Fruit fly (Drosophila melanogaster) whole organism, embryonic: ENCODE data around the gene spz5.

ENCODE experiments used
- Aef1 ChIP-seq: fragments of 200-800 bp; sonication (Bioruptor generic); IDR thresholded peaks from 3 replicates; pipeline ENCODE4 v1.3.6; 2022; ENCODE audit warnings: missing biosample characterization, missing genetic modification characterization
- Atf-2 ChIP-seq: fragments of 200-800 bp; sonication (Bioruptor generic); optimal IDR thresholded peaks from 2 replicates; lab custom pipeline; 2016; ENCODE audit warnings: missing biosample characterization, missing genetic modification characterization
- CG1024 ChIP-seq: fragments of 200-800 bp; sonication (Bioruptor generic); IDR thresholded peaks from 2 replicates; pipeline ENCODE4 v1.3.6; 2022; ENCODE audit warnings: missing biosample characterization, missing genetic modification characterization
- CG12236 ChIP-seq: fragments of 200-800 bp; sonication (Bioruptor generic); optimal IDR thresholded peaks from 2 replicates; lab custom pipeline; 2016; ENCODE audit warnings: missing biosample characterization, missing genetic modification characterization
- CG13287 ChIP-seq: fragments of 200-800 bp; sonication (Bioruptor generic); IDR thresholded peaks from 2 replicates; pipeline ENCODE4 v1.3.6; 2022; ENCODE audit warnings: missing biosample characterization, missing genetic modification characterization; ENCODE audit not compliant: partially characterized antibody
- CG1603 ChIP-seq: fragments of 200-800 bp; sonication (Bioruptor generic); optimal IDR thresholded peaks from 2 replicates; lab custom pipeline; 2019; ENCODE audit warnings: missing biosample characterization, mild to moderate bottlenecking, missing genetic modification characterization, moderate library complexity
- CG16863 ChIP-seq: fragments of 200-800 bp; sonication (Bioruptor generic); optimal IDR thresholded peaks from 3 replicates; lab custom pipeline; 2016; ENCODE audit warnings: missing biosample characterization, missing genetic modification characterization
- CG17912 ChIP-seq: fragments of 200-800 bp; sonication (Bioruptor generic); optimal IDR thresholded peaks from 2 replicates; lab custom pipeline; 2018; ENCODE audit warnings: missing biosample characterization, mild to moderate bottlenecking, missing genetic modification characterization
- CG18262 ChIP-seq: fragments of 200-800 bp; optimal IDR thresholded peaks from 3 replicates; lab custom pipeline; 2019; ENCODE audit warnings: missing biosample characterization, mild to moderate bottlenecking, missing genetic modification characterization, moderate library complexity
- CG30020 ChIP-seq: fragments of 200-800 bp; optimal IDR thresholded peaks from 2 replicates; lab custom pipeline; 2019; ENCODE audit warnings: missing biosample characterization, mild to moderate bottlenecking, missing genetic modification characterization, moderate library complexity
- CG6791 ChIP-seq: fragments of 200-800 bp; sonication (Bioruptor generic); IDR thresholded peaks from 3 replicates; pipeline ENCODE4 v1.3.6; 2022; ENCODE audit warnings: missing biosample characterization, missing genetic modification characterization; ENCODE audit not compliant: partially characterized antibody
- CG8089 ChIP-seq: fragments of 200-800 bp; sonication (Bioruptor generic); optimal IDR thresholded peaks from 3 replicates; lab custom pipeline; 2016; ENCODE audit warnings: missing biosample characterization, missing genetic modification characterization
- CG8290 ChIP-seq, 3 experiments: fragments of 200-800 bp; sonication (Bioruptor generic); optimal IDR thresholded peaks; 2 replicates each; lab custom pipeline; 2016 to 2019; ENCODE audit warnings: missing biosample characterization in 3 of 3, missing genetic modification characterization in 3 of 3, mild to moderate bottlenecking in 2 of 3, moderate library complexity in 1 of 3
- CG9215 ChIP-seq: fragments of 200-800 bp; sonication (Bioruptor generic); IDR thresholded peaks from 2 replicates; pipeline ENCODE4 v1.3.6; 2022; ENCODE audit warnings: missing biosample characterization, missing genetic modification characterization
- D19B ChIP-seq: fragments of 200-800 bp; sonication (Bioruptor generic); optimal IDR thresholded peaks from 2 replicates; lab custom pipeline; 2017; ENCODE audit warnings: missing biosample characterization, mild to moderate bottlenecking, missing genetic modification characterization
- Dad ChIP-seq: fragments of 200-800 bp; sonication (Bioruptor generic); optimal IDR thresholded peaks from 3 replicates; lab custom pipeline; 2016; ENCODE audit warnings: missing biosample characterization, missing genetic modification characterization
- Dip3 ChIP-seq: fragments of 200-800 bp; sonication (Bioruptor generic); optimal IDR thresholded peaks from 3 replicates; lab custom pipeline; 2016; ENCODE audit warnings: missing biosample characterization, missing genetic modification characterization
- Dref ChIP-seq: fragments of 200-800 bp; sonication (Bioruptor generic); IDR thresholded peaks from 2 replicates; pipeline ENCODE4 v1.3.6; 2022; ENCODE audit warnings: missing biosample characterization, missing genetic modification characterization
- Gug ChIP-seq: fragments of 200-800 bp; sonication (Bioruptor generic); IDR thresholded peaks from 4 replicates; pipeline ENCODE4 v1.3.6; 2022; ENCODE audit warnings: missing biosample characterization, missing genetic modification characterization
- HmgD ChIP-seq: fragments of 200-800 bp; sonication (Bioruptor generic); optimal IDR thresholded peaks from 3 replicates; lab custom pipeline; 2016; ENCODE audit warnings: missing biosample characterization, missing genetic modification characterization
- Hmr ChIP-seq: fragments of 200-800 bp; sonication (Bioruptor generic); optimal IDR thresholded peaks from 3 replicates; lab custom pipeline; 2017; ENCODE audit warnings: mild to moderate bottlenecking, missing biosample characterization, missing genetic modification reagents, missing genetic modification characterization
- Hsf ChIP-seq: fragments of 200-800 bp; sonication (Bioruptor generic); optimal IDR thresholded peaks from 3 replicates; lab custom pipeline; 2016; ENCODE audit warnings: missing biosample characterization, missing genetic modification characterization
- Max ChIP-seq: fragments of 200-800 bp; sonication (Bioruptor generic); optimal IDR thresholded peaks from 2 replicates; lab custom pipeline; 2016; ENCODE audit warnings: missing biosample characterization, mild to moderate bottlenecking, missing genetic modification characterization
- NC2α ChIP-seq: fragments of 200-800 bp; sonication (Bioruptor generic); optimal IDR thresholded peaks from 2 replicates; lab custom pipeline; 2016; ENCODE audit warnings: missing biosample characterization, missing genetic modification characterization
- Nf-YA ChIP-seq: fragments of 200-800 bp; sonication (Bioruptor generic); IDR thresholded peaks from 2 replicates; pipeline ENCODE4 v1.3.6; 2022; ENCODE audit warnings: missing biosample characterization, missing genetic modification characterization
- Six4 ChIP-seq: fragments of 200-800 bp; sonication (Bioruptor generic); optimal IDR thresholded peaks from 2 replicates; lab custom pipeline; 2016; ENCODE audit warnings: missing biosample characterization, missing genetic modification characterization
- Stat92E ChIP-seq, 3 experiments: fragments of >200 bp in 2 of 3; fragments of 200-800 bp in 1 of 3; sonication (Bioruptor generic) in 1 of 3; optimal IDR thresholded peaks; 2 replicates each; lab custom pipeline; 2017 to 2019; ENCODE audit warnings: missing biosample characterization in 3 of 3, missing genetic modification characterization in 3 of 3, mild to moderate bottlenecking in 1 of 3, moderate library complexity in 1 of 3
- aop ChIP-seq: fragments of 200-800 bp; sonication (Bioruptor generic); IDR thresholded peaks from 2 replicates; pipeline ENCODE4 v1.3.6; 2022; ENCODE audit warnings: missing biosample characterization, missing genetic modification characterization
- chn ChIP-seq: fragments of 200-800 bp; sonication (Bioruptor generic); optimal IDR thresholded peaks from 2 replicates; lab custom pipeline; 2016; ENCODE audit warnings: missing biosample characterization, missing genetic modification characterization
- dimm ChIP-seq: fragments of 200-800 bp; sonication (Bioruptor generic); IDR thresholded peaks from 2 replicates; pipeline ENCODE4 v1.3.6; 2022; ENCODE audit warnings: missing biosample characterization, missing genetic modification characterization
- dmrt11E ChIP-seq: fragments of 200-800 bp; sonication (Bioruptor generic); optimal IDR thresholded peaks from 3 replicates; lab custom pipeline; 2018; ENCODE audit warnings: missing biosample characterization, mild to moderate bottlenecking, missing genetic modification characterization, moderate library complexity
- eyg ChIP-seq: fragments of 200-800 bp; sonication (Bioruptor generic); optimal IDR thresholded peaks from 3 replicates; lab custom pipeline; 2016; ENCODE audit warnings: missing biosample characterization, missing genetic modification characterization
- fd3F ChIP-seq: fragments of 200-800 bp; sonication (Bioruptor generic); optimal IDR thresholded peaks from 2 replicates; lab custom pipeline; 2018; ENCODE audit warnings: missing biosample characterization, mild to moderate bottlenecking, missing genetic modification characterization, moderate library complexity
- gfzf ChIP-seq: fragments of 200-800 bp; sonication (Bioruptor generic); optimal IDR thresholded peaks from 2 replicates; lab custom pipeline; 2016; ENCODE audit warnings: missing biosample characterization, mild to moderate bottlenecking, missing genetic modification characterization, moderate library complexity
- grau ChIP-seq: fragments of 200-800 bp; optimal IDR thresholded peaks from 3 replicates; lab custom pipeline; 2019; ENCODE audit warnings: missing biosample characterization, mild to moderate bottlenecking, missing genetic modification characterization, moderate library complexity
- gsb-n ChIP-seq: fragments of 200-800 bp; sonication (Bioruptor generic); optimal IDR thresholded peaks from 3 replicates; lab custom pipeline; 2018; ENCODE audit warnings: missing biosample characterization, mild to moderate bottlenecking, missing genetic modification characterization
- hbn ChIP-seq: fragments of 200-800 bp; sonication (Bioruptor generic); IDR thresholded peaks from 2 replicates; pipeline ENCODE4 v1.3.6; 2022; ENCODE audit warnings: missing biosample characterization, missing genetic modification characterization; ENCODE audit not compliant: partially characterized antibody
- jigr1 ChIP-seq: fragments of 200-800 bp; sonication (Bioruptor generic); IDR thresholded peaks from 3 replicates; pipeline ENCODE4 v1.3.6; 2022; ENCODE audit warnings: missing biosample characterization, missing genetic modification characterization
- mam ChIP-seq: fragments of 200-800 bp; sonication (Bioruptor generic); optimal IDR thresholded peaks from 3 replicates; lab custom pipeline; 2016; ENCODE audit warnings: missing biosample characterization, missing genetic modification characterization
- nerfin-1 ChIP-seq: fragments of 200-800 bp; sonication (Bioruptor generic); optimal IDR thresholded peaks from 3 replicates; lab custom pipeline; 2019; ENCODE audit warnings: missing biosample characterization, mild to moderate bottlenecking, missing genetic modification characterization, moderate library complexity
- oc ChIP-seq: fragments of 200-800 bp; sonication (Bioruptor generic); optimal IDR thresholded peaks from 2 replicates; lab custom pipeline; 2018; ENCODE audit warnings: missing biosample characterization, mild to moderate bottlenecking, missing genetic modification characterization, moderate library complexity
- odd ChIP-seq: fragments of 200-800 bp; sonication (Bioruptor generic); optimal IDR thresholded peaks from 2 replicates; lab custom pipeline; 2017; ENCODE audit warnings: missing biosample characterization, mild to moderate bottlenecking, missing genetic modification characterization
- row ChIP-seq: fragments of 200-800 bp; sonication (Bioruptor generic); IDR thresholded peaks from 3 replicates; pipeline ENCODE4 v1.3.6; 2022; ENCODE audit warnings: missing biosample characterization, missing genetic modification characterization
- scrt ChIP-seq: fragments of 200-800 bp; sonication (Bioruptor generic); optimal IDR thresholded peaks from 2 replicates; lab custom pipeline; 2018; ENCODE audit warnings: missing biosample characterization, mild to moderate bottlenecking, missing genetic modification characterization, moderate library complexity
- sob ChIP-seq: fragments of 200-800 bp; sonication (Bioruptor generic); IDR thresholded peaks from 2 replicates; pipeline ENCODE4 v1.3.6; 2022; ENCODE audit warnings: missing biosample characterization, missing genetic modification characterization
- sug ChIP-seq: fragments of 200-800 bp; optimal IDR thresholded peaks from 2 replicates; lab custom pipeline; 2019; ENCODE audit warnings: missing biosample characterization, mild to moderate bottlenecking, missing genetic modification characterization, moderate library complexity
- tll ChIP-seq, 2 experiments: fragments of 200-800 bp in 1 of 2; fragments of >200 bp in 1 of 2; sonication (Bioruptor generic) in 1 of 2; optimal IDR thresholded peaks; 2 replicates each; lab custom pipeline; 2017 to 2019; ENCODE audit warnings: missing biosample characterization in 2 of 2, missing genetic modification characterization in 2 of 2, mild to moderate bottlenecking in 1 of 2, moderate library complexity in 1 of 2
- tna ChIP-seq: fragments of 200-800 bp; sonication (Bioruptor generic); IDR thresholded peaks from 2 replicates; pipeline ENCODE4 v1.3.6; 2022; ENCODE audit warnings: missing biosample characterization, missing genetic modification characterization; ENCODE audit not compliant: partially characterized antibody
- wdn ChIP-seq: fragments of 200-800 bp; sonication (Bioruptor generic); IDR thresholded peaks from 2 replicates; pipeline ENCODE4 v1.3.6; 2022; ENCODE audit warnings: missing biosample characterization, missing genetic modification characterization
- zf30C ChIP-seq: fragments of 200-800 bp; sonication (Bioruptor generic); optimal IDR thresholded peaks from 3 replicates; lab custom pipeline; 2018; ENCODE audit warnings: missing biosample characterization, mild to moderate bottlenecking, missing genetic modification characterization

Gene spz5

DNA sequence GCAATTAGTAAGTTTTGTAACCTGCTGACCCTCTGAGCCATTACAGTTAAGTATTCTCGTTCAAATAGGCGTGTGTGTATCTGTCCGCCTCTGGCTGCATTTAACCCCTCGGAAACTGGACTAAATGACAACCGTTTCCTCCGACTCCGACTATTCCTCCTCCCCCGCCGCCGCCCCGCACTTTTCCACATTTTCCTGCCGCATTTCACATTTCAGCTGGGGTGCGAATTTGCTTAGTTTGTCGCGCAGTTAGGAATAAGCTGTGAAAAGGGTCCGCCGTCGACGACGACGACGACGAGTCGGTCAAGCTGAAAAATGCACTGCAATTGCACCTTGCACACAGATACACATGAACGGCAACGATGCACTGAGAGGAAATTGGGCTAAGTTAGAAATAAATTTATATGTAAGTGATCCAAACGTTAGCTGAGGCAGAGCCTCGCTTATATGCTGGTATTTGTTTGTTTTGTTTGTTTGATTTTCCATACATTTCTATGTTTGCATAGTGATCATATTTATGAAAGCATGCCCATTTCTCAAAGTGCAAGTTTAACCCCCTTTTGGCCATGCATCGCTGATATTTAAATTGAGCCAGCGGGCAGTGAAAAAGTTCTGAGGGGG lies 29.9 kb downstream of the spz5 start (continued):
- TF ChIP-seq Max = no peak
- no peak for TF ChIP-seq Six4 (GFP tag; lab: Kevin White, UChicago)
- no peak for TF ChIP-seq Aef1
- no peak for TF ChIP-seq hbn
- no peak for TF ChIP-seq CG1024 (GFP tag; lab: Robert Waterston, UW)
- no peak for TF ChIP-seq CG16863 (GFP tag; lab: Kevin White, UChicago)
- no peak for TF ChIP-seq Dip3
- TF ChIP-seq eyg (GFP tag; lab: Kevin White, UChicago) = no peak
- TF ChIP-seq CG13287 (GFP tag; lab: Robert Waterston, UW) = no peak
- TF ChIP-seq row (GFP tag; lab: Robert Waterston, UW) = 0 out of 3 replicates have a peak, but pooled peaks have one; percentile 24
- no peak for TF ChIP-seq dimm (GFP tag; lab: Robert Waterston, UW)
- TF ChIP-seq chn = no peak
- TF ChIP-seq D19B (GFP tag; lab: Kevin White, UChicago) = no peak
- TF ChIP-seq Hsf (GFP tag; lab: Kevin White, UChicago) = no peak
- peak; percentile 12 for TF ChIP-seq nerfin-1 (tag; lab: Kevin White, UChicago)
- TF ChIP-seq grau (tag; lab: Kevin White, UChicago) = no peak
- no peak for TF ChIP-seq tna (GFP tag; lab: Robert Waterston, UW)
- no peak for TF ChIP-seq Atf-2
- TF ChIP-seq odd (GFP tag; lab: Kevin White, UChicago) = no peak
- TF ChIP-seq Dref (GFP tag; lab: Robert Waterston, UW) = no peak
- no peak for TF ChIP-seq scrt (GFP tag; lab: Kevin White, UChicago)
- no peak for TF ChIP-seq sob (GFP tag; lab: Robert Waterston, UW)
- no peak for TF ChIP-seq HmgD
- TF ChIP-seq Nf-YA (GFP tag; lab: Robert Waterston, UW) = no peak
- no peak for TF ChIP-seq CG17912
- TF ChIP-seq wdn = no peak
- TF ChIP-seq NC2α (GFP tag; lab: Kevin White, UChicago) = no peak
- TF ChIP-seq CG30020 (tag; lab: Kevin White, UChicago) = no peak
- no peak for TF ChIP-seq aop (GFP tag; lab: Robert Waterston, UW)
- TF ChIP-seq Stat92E (GFP tag; optimal IDR thresholded peaks at IDR 0.05; lab: Kevin White, UChicago) = no peak
- no peak for TF ChIP-seq gsb-n (tag; lab: Kevin White, UChicago)
- TF ChIP-seq mam (GFP tag; lab: Kevin White, UChicago) = no peak
- TF ChIP-seq Gug = no peak
- TF ChIP-seq CG6791 (GFP tag; lab: Robert Waterston, UW) = no peak
- no peak for TF ChIP-seq CG12236 (GFP tag; lab: Kevin White, UChicago)
- TF ChIP-seq CG8290 (GFP tag; optimal IDR thresholded peaks at IDR 0.05; lab: Kevin White, UChicago) = no peak
- TF ChIP-seq CG8290 (tag; optimal IDR thresholded peaks at IDR 0.05; lab: Kevin White, UChicago) = no peak
- TF ChIP-seq CG9215 (GFP tag; lab: Robert Waterston, UW) = no peak
- TF ChIP-seq CG8089 = no peak
- TF ChIP-seq gfzf (GFP tag; lab: Kevin White, UChicago) = no peak
- no peak for TF ChIP-seq jigr1 (GFP tag; lab: Robert Waterston, UW)
- TF ChIP-seq Hmr = no peak
- no peak for TF ChIP-seq tll (GFP tag; optimal IDR thresholded peaks at IDR 0.05; lab: Kevin White, UChicago)
- peak; percentile 33 for TF ChIP-seq CG1603 (tag; lab: Kevin White, UChicago)
- TF ChIP-seq dmrt11E (tag; lab: Kevin White, UChicago) = peak; percentile 61
- TF ChIP-seq oc (tag; lab: Kevin White, UChicago) = no peak
- TF ChIP-seq zf30C (GFP tag; lab: Kevin White, UChicago) = peak; percentile 64
- TF ChIP-seq Dad (GFP tag; lab: Kevin White, UChicago) = no peak
- TF ChIP-seq sug (tag; lab: Kevin White, UChicago) = no peak
- TF ChIP-seq CG18262 (tag; lab: Kevin White, UChicago) = peak; percentile 30
- TF ChIP-seq fd3F (GFP tag; lab: Kevin White, UChicago) = no peak
